Worm (Caenorhabditis elegans) whole organism, L1 larva: ENCODE measurements around the gene cyp-33C7.

ENCODE experiments used
- blmp-1 ChIP-seq: fragments of 150-350 bp; optimal IDR thresholded peaks from 2 replicates; lab custom pipeline; 2014; ENCODE audit warnings: missing biosample characterization, missing genetic modification characterization
- nhr-90 ChIP-seq: sonication (generic microtip); optimal IDR thresholded peaks from 2 replicates; lab custom pipeline; 2016; ENCODE audit warnings: mild to moderate bottlenecking, missing genetic modification characterization, missing compliant biosample characterization; ENCODE audit not compliant: poor library complexity
- snpc-4 ChIP-seq: fragments of 150-350 bp; optimal IDR thresholded peaks from 2 replicates; lab custom pipeline; 2014; ENCODE audit warnings: missing biosample characterization, missing genetic modification characterization

DNA sequence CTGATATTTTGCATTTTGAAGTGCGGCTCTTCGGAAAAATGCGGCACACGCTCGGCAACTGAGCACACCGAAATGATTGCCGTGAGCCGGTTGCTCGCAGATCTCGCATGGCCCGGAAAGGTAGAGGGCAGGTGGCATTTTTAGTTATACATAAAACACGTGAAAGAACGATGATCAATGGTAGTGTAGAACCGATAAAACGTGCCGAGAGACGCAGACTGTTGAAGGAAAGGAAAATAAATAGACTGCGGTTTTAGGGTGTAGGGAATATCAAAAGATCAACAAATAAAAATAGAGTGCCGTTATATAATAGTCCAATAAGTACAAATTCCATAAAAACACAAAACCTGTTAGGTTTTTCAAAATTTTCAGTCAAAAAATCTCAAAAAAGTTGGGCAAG is 38.4 kb upstream of the cyp-33C7 start, which contains the start of gene nhr-133:
- TF ChIP-seq nhr-90 (tag; lab: Kevin White, UChicago) (no peak), snpc-4 (tag; lab: Kevin White, UChicago) (no peak), blmp-1 (peak; percentile 22)
